Worm (Caenorhabditis elegans): ENCODE results near the gene F57A8.6.

DNA sequence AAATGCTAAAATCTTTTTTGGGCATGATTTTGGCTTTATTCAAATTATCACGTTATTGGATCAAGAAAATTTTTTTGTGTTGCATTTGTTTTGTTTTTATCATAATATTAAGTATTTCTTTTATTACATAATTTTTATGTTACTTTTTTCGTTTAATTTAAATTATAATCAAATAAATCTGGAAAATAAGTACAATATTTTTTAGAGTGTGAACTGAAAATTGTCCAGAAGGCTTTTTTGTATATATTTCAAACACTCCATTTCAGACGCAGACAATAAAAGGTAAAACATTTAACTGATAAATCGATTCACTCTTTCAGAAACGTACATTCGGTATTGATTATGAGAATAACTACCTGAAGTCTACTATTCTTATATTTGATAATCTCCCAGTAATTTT lies 33.6 kb upstream of the F57A8.6 start, which contains the start of gene C08B6.11:
- TF ChIP-seq scrt-1 (GFP tag; IDR thresholded peaks at IDR 0.05) (no peak), aly-1 (tag; optimal IDR thresholded peaks at IDR 0.05) (no peak), F13C5.2 (tag; optimal IDR thresholded peaks at IDR 0.05) (no peak), hmg-4 (GFP tag; optimal IDR thresholded peaks at IDR 0.05) (no peak), ceh-36 (tag; optimal IDR thresholded peaks at IDR 0.05) (no peak), tbx-11 (GFP tag; IDR thresholded peaks at IDR 0.05) (no peak), B0310.2 (tag; optimal IDR thresholded peaks at IDR 0.05) (no peak), pes-1 (GFP tag; IDR thresholded peaks at IDR 0.05) (no peak)

Data from whole organism, early embryonic.